Fruit fly (Drosophila melanogaster): ENCODE data around the gene inaF-C.

The inaF-C gene

dm6 chrX:11714529-11715262, 16.9 kb downstream of the inaF-C start (continued):
- TF ChIP-seq CG11456 (GFP tag; IDR thresholded peaks at IDR 0.05), result peak; percentile 87
- TF ChIP-seq CG11247 (GFP tag; IDR thresholded peaks at IDR 0.05), result peak; percentile 65
- peak; percentile 58 for TF ChIP-seq Atf3 (GFP tag; optimal IDR thresholded peaks at IDR 0.05)
- no peak for TF ChIP-seq Bdp1 (GFP tag; optimal IDR thresholded peaks at IDR 0.05)
- TF ChIP-seq mirr (GFP tag; optimal IDR thresholded peaks at IDR 0.05), result peak; percentile 8
- TF ChIP-seq CG6272 (GFP tag; IDR thresholded peaks at IDR 0.05), result peak; percentile 62
- TF ChIP-seq D19B (GFP tag; optimal IDR thresholded peaks at IDR 0.05), result peak; percentile 42
- TF ChIP-seq Fer2 (tag; optimal IDR thresholded peaks at IDR 0.05), result no peak
- peak; percentile 71 for TF ChIP-seq al (GFP tag; IDR thresholded peaks at IDR 0.05)
- no peak for TF ChIP-seq C15 (GFP tag; IDR thresholded peaks at IDR 0.05)
- peak; percentile 58; the same call in 1 of the 2 replicates for TF ChIP-seq toy (GFP tag; IDR thresholded peaks at IDR 0.05)
- TF ChIP-seq gsb-n (tag; optimal IDR thresholded peaks at IDR 0.05), result peak; percentile 51
- TF ChIP-seq MBD-R2 (GFP tag; IDR thresholded peaks at IDR 0.05), result peak; percentile 48; the same call in 1 of the 2 replicates
- TF ChIP-seq E2f2 (GFP tag; IDR thresholded peaks at IDR 0.05), result peak; percentile 51
- TF ChIP-seq CG9932 (GFP tag; IDR thresholded peaks at IDR 0.05), result peak; percentile 69
- no peak for TF ChIP-seq ERR (GFP tag; optimal IDR thresholded peaks at IDR 0.05)
- TF ChIP-seq Hmr (GFP tag; optimal IDR thresholded peaks at IDR 0.05), result peak; percentile 77
- TF ChIP-seq CG5245 (GFP tag; optimal IDR thresholded peaks at IDR 0.05), result no peak
- TF ChIP-seq wor (GFP tag; IDR thresholded peaks at IDR 0.05), result no peak
- TF ChIP-seq Jarid2 (GFP tag; optimal IDR thresholded peaks at IDR 0.05), result peak; percentile 60
- TF ChIP-seq Mrtf (GFP tag; IDR thresholded peaks at IDR 0.05), result peak; percentile 66
- TF ChIP-seq wek (GFP tag; optimal IDR thresholded peaks at IDR 0.05), result peak; percentile 58
- TF ChIP-seq zfh1 (GFP tag; IDR thresholded peaks at IDR 0.05), result peak; percentile 70; the same call in 2 of the 3 replicates
- TF ChIP-seq CG12769 (tag; optimal IDR thresholded peaks at IDR 0.05), result peak; percentile 94
- TF ChIP-seq Vsx1 (GFP tag; optimal IDR thresholded peaks at IDR 0.05), result peak; percentile 23
- no peak for TF ChIP-seq CrebB (tag; optimal IDR thresholded peaks at IDR 0.05)
- TF ChIP-seq chn (GFP tag; optimal IDR thresholded peaks at IDR 0.05), result peak; percentile 25
- TF ChIP-seq bab2 (GFP tag; optimal IDR thresholded peaks at IDR 0.05), result peak; percentile 78
- peak; percentile 52 for TF ChIP-seq CG12391 (tag; optimal IDR thresholded peaks at IDR 0.05)
- TF ChIP-seq pan (optimal IDR thresholded peaks at IDR 0.05), result no peak
- peak in 1 of 2 experiments; percentile 57 for TF ChIP-seq pan (GFP tag; optimal IDR thresholded peaks at IDR 0.05 in 1 of 2, IDR thresholded peaks at IDR 0.05 in 1 of 2)
- no peak for TF ChIP-seq ftz-f1 (GFP tag; optimal IDR thresholded peaks at IDR 0.05)
- TF ChIP-seq da (GFP tag; optimal IDR thresholded peaks at IDR 0.05), result peak; percentile 85
- no peak for TF ChIP-seq Spps (tag; optimal IDR thresholded peaks at IDR 0.05)
- TF ChIP-seq CG3726 (GFP tag; IDR thresholded peaks at IDR 0.05), result peak; percentile 59; the same call in 1 of the 3 replicates
- TF ChIP-seq CG16813 (GFP tag; IDR thresholded peaks at IDR 0.05; ENCODE audit: partially characterized antibody), result 0 out of 3 replicates have a peak, but pooled peaks have one; percentile 35
- TF ChIP-seq sima (GFP tag; optimal IDR thresholded peaks at IDR 0.05), result no peak
- TF ChIP-seq Taf1 (GFP tag; IDR thresholded peaks at IDR 0.05), result peak; percentile 36; the same call in 1 of the 2 replicates
- peak; percentile 50 for TF ChIP-seq odd (GFP tag; optimal IDR thresholded peaks at IDR 0.05)
- TF ChIP-seq CG30431 (GFP tag; optimal IDR thresholded peaks at IDR 0.05), result peak; percentile 53
- peak; percentile 59 for TF ChIP-seq H2.0 (GFP tag; IDR thresholded peaks at IDR 0.05)
- peak; percentile 81 for TF ChIP-seq sens (GFP tag)
- TF ChIP-seq CG2202 (tag; optimal IDR thresholded peaks at IDR 0.05), result no peak
- no peak for TF ChIP-seq corto (GFP tag; optimal IDR thresholded peaks at IDR 0.05)
- peak; percentile 62 for TF ChIP-seq CG13296 (GFP tag; optimal IDR thresholded peaks at IDR 0.05)
- no peak for TF ChIP-seq CG4282 (GFP tag; optimal IDR thresholded peaks at IDR 0.05)
- peak; percentile 13 for TF ChIP-seq gcm (GFP tag; optimal IDR thresholded peaks at IDR 0.05)
- TF ChIP-seq nerfin-1 (tag; optimal IDR thresholded peaks at IDR 0.05), result peak; percentile 63
- TF ChIP-seq CG2712 (tag; optimal IDR thresholded peaks at IDR 0.05), result peak; percentile 56
- TF ChIP-seq CG12155 (GFP tag; optimal IDR thresholded peaks at IDR 0.05), result no peak
